Worm (Caenorhabditis elegans): ENCODE data around the gene thn-2.

DNA sequence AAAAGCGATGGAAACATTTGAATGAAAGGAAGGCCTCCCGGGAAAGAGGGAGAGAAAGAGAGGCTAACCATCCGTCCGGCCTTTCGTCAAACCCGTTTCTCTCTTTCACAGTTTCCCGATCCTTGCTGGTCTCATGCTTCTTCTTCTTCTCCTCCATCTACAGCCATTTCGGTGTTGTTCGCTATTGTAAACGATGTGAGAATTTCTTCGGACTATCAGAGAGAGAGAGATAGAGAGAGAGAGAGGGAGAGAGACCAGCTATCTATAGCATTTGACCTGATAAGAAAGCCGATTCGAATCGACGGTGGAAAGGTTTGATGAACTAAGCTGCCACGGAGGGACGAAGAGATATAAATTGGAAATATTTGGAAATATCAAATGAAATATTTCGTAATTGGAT is 20.5 kb downstream of the thn-2 start:
- no peak for TF ChIP-seq nfya-1 (tag; optimal IDR thresholded peaks at IDR 0.05; ENCODE audit: borderline replicate concordance, insufficient read depth)
- no peak for TF ChIP-seq sdz-38 (tag; optimal IDR thresholded peaks at IDR 0.05)
- TF ChIP-seq hmg-20 (GFP tag; IDR thresholded peaks at IDR 0.05) = no peak
- TF ChIP-seq egl-18 (GFP tag; IDR thresholded peaks at IDR 0.05) = no peak
- no peak for TF ChIP-seq F23B12.7 (tag; optimal IDR thresholded peaks at IDR 0.05; ENCODE audit: insufficient read depth)
- no peak for TF ChIP-seq snpc-4 (GFP tag; optimal IDR thresholded peaks at IDR 0.05)
- TF ChIP-seq snpc-4 (tag; optimal IDR thresholded peaks at IDR 0.05) = no peak
- no peak for TF ChIP-seq lsy-27 (tag; optimal IDR thresholded peaks at IDR 0.05; ENCODE audit: borderline replicate concordance, insufficient read depth)
